Worm (Caenorhabditis elegans) whole organism, midembryonic: Measurements from ENCODE around the gene dex-1.
A peak's percentile ranks its signal among the peaks of the same experiment; 100 is the strongest.

Source experiments
- T22C8.4 ChIP-seq: fragments of 200-800 bp; sonication (Bioruptor generic); IDR thresholded peaks from 2 replicates; pipeline ENCODE4 v1.3.6; 2022; ENCODE audit warnings: missing genetic modification characterization, missing compliant biosample characterization
- cog-1 ChIP-seq: sonication (generic microtip); optimal IDR thresholded peaks from 2 replicates; lab custom pipeline; 2016; ENCODE audit warnings: missing genetic modification characterization, missing compliant biosample characterization
- flt-1 ChIP-seq: fragments of 200-800 bp; sonication (Bioruptor generic); IDR thresholded peaks from 2 replicates; pipeline ENCODE4 v1.3.6; 2022; ENCODE audit warnings: missing genetic modification characterization, missing compliant biosample characterization
- klf-2 ChIP-seq: fragments of 200-800 bp; sonication (Bioruptor generic); conservative IDR thresholded peaks from 2 replicates; pipeline ENCODE4 v1.3.6; 2022; ENCODE audit warnings: missing genetic modification reagents, missing genetic modification characterization, missing compliant biosample characterization
- med-1 ChIP-seq: sonication (generic microtip); optimal IDR thresholded peaks from 2 replicates; lab custom pipeline; 2017; ENCODE audit warnings: missing genetic modification characterization, mild to moderate bottlenecking, missing compliant biosample characterization, antibody characterized with exemption, missing genetic modification reagents; ENCODE audit not compliant: insufficient read depth
- ref-1 ChIP-seq: fragments of 200-800 bp; sonication (Bioruptor generic); conservative IDR thresholded peaks from 2 replicates; pipeline ENCODE4 v1.3.6; 2022; ENCODE audit warnings: missing genetic modification reagents, missing genetic modification characterization, missing compliant biosample characterization
- tab-1 ChIP-seq: fragments of 200-800 bp; sonication (Bioruptor generic); IDR thresholded peaks from 2 replicates; pipeline ENCODE4 v1.3.6; 2022; ENCODE audit warnings: missing genetic modification characterization, missing compliant biosample characterization
- ztf-23 ChIP-seq: fragments of 200-800 bp; sonication (Bioruptor generic); IDR thresholded peaks from 2 replicates; pipeline ENCODE4 v1.3.6; 2022; ENCODE audit warnings: missing genetic modification reagents, missing genetic modification characterization, missing compliant biosample characterization
- ztf-29 ChIP-seq: fragments of 200-800 bp; sonication (Bioruptor generic); IDR thresholded peaks from 2 replicates; pipeline ENCODE4 v1.3.6; 2022; ENCODE audit warnings: missing genetic modification reagents, missing genetic modification characterization, missing compliant biosample characterization

Gene dex-1

ce11 chrIII:5546309-5546708, 20.4 kb downstream of the dex-1 start:
- TF ChIP-seq ztf-29 (GFP tag; lab: Robert Waterston, UW): no peak
- TF ChIP-seq med-1 (GFP tag; lab: Kevin White, UChicago): no peak
- TF ChIP-seq klf-2 (GFP tag; lab: Robert Waterston, UW): no peak
- no peak for TF ChIP-seq tab-1 (GFP tag; lab: Robert Waterston, UW)
- no peak for TF ChIP-seq ref-1 (GFP tag; lab: Robert Waterston, UW)
- TF ChIP-seq flt-1 (GFP tag; lab: Robert Waterston, UW): no peak
- TF ChIP-seq T22C8.4: no peak
- TF ChIP-seq cog-1: no peak
- no peak for TF ChIP-seq ztf-23

ce11 chrIII:5546730-5547129, 20.8 kb downstream of the dex-1 start, which contains the start of gene F09F7.5:
Gene F09F7.5, plus strand, starts transcription at chrIII:5546987.
- TF ChIP-seq klf-2 (GFP tag; lab: Robert Waterston, UW): no peak
- TF ChIP-seq flt-1 (GFP tag; lab: Robert Waterston, UW): no peak
- no peak for TF ChIP-seq ztf-29 (GFP tag; lab: Robert Waterston, UW)
- no peak for TF ChIP-seq med-1 (GFP tag; lab: Kevin White, UChicago)
- TF ChIP-seq cog-1: no peak
- TF ChIP-seq ztf-23: no peak
- TF ChIP-seq ref-1 (GFP tag; lab: Robert Waterston, UW): no peak
- no peak for TF ChIP-seq tab-1 (GFP tag; lab: Robert Waterston, UW)
- no peak for TF ChIP-seq T22C8.4

ce11 chrIII:5550193-5550592, 24.3 kb downstream of the dex-1 start:
- TF ChIP-seq med-1 (GFP tag; lab: Kevin White, UChicago) (no peak), ztf-23 (no peak), T22C8.4 (no peak), klf-2 (GFP tag; lab: Robert Waterston, UW) (no peak)

ce11 chrIII:5550844-5551243, 24.9 kb downstream of the dex-1 start:
- no peak for TF ChIP-seq cog-1

ce11 chrIII:5552072-5552667, 26.3 kb downstream of the dex-1 start, which contains the start of gene F09F7.6:
Gene F09F7.6, minus strand, starts transcription at chrIII:5552135.
- TF ChIP-seq flt-1 (GFP tag; lab: Robert Waterston, UW): 0 out of 2 replicates have a peak, but pooled peaks have one; percentile 31
- TF ChIP-seq klf-2 (GFP tag; lab: Robert Waterston, UW): no peak

- TF ChIP-seq flt-1 (GFP tag; lab: Robert Waterston, UW): no peak
- TF ChIP-seq tab-1 (GFP tag; lab: Robert Waterston, UW): no peak
- no peak for TF ChIP-seq ztf-29 (GFP tag; lab: Robert Waterston, UW)
- no peak for TF ChIP-seq med-1 (GFP tag; lab: Kevin White, UChicago)
- no peak for TF ChIP-seq ztf-23
- TF ChIP-seq T22C8.4: no peak
- TF ChIP-seq ref-1 (GFP tag; lab: Robert Waterston, UW): no peak
Measured at ce11 chrIII:5553098-5553497, 27.2 kb downstream of the dex-1 start.

ce11 chrIII:5554884-5555500, 29.1 kb downstream of the dex-1 start, which contains the start of the genes nmad-1 and hach-1:
Gene nmad-1, minus strand, starts transcription at chrIII:5554934.
Gene hach-1, plus strand, starts transcription at chrIII:5555450.
- TF ChIP-seq flt-1 (GFP tag; lab: Robert Waterston, UW) (peak; percentile 94), klf-2 (GFP tag; lab: Robert Waterston, UW) (peak; percentile 90; the same call in 1 of the 2 replicates), ref-1 (GFP tag; lab: Robert Waterston, UW) (peak; percentile 75), T22C8.4 (peak; percentile 88), tab-1 (GFP tag; lab: Robert Waterston, UW) (peak; percentile 92), ztf-23 (peak; percentile 96), ztf-29 (GFP tag; lab: Robert Waterston, UW) (peak; percentile 82), med-1 (GFP tag; lab: Kevin White, UChicago) (peak; percentile 97), cog-1 (peak; percentile 79)

ce11 chrIII:5557246-5557819, 31.4 kb downstream of the dex-1 start, which contains the start of gene rpc-2:
Gene rpc-2, plus strand, starts transcription at chrIII:5557365.
- TF ChIP-seq ztf-29 (GFP tag; lab: Robert Waterston, UW) (no peak), tab-1 (GFP tag; lab: Robert Waterston, UW) (no peak), flt-1 (GFP tag; lab: Robert Waterston, UW) (no peak), ref-1 (GFP tag; lab: Robert Waterston, UW) (no peak), klf-2 (GFP tag; lab: Robert Waterston, UW) (no peak), cog-1 (no peak), ztf-23 (no peak), T22C8.4 (no peak)

- TF ChIP-seq ref-1 (GFP tag; lab: Robert Waterston, UW): no peak
- TF ChIP-seq med-1 (GFP tag; lab: Kevin White, UChicago): no peak
- TF ChIP-seq klf-2 (GFP tag; lab: Robert Waterston, UW): no peak
- TF ChIP-seq T22C8.4: no peak
Measured at ce11 chrIII:5563680-5564079, 37.8 kb downstream of the dex-1 start.

ce11 chrIII:5564325-5564724, 38.4 kb downstream of the dex-1 start:
- TF ChIP-seq ztf-29 (GFP tag; lab: Robert Waterston, UW) (no peak), med-1 (GFP tag; lab: Kevin White, UChicago) (no peak), ref-1 (GFP tag; lab: Robert Waterston, UW) (no peak), flt-1 (GFP tag; lab: Robert Waterston, UW) (no peak), T22C8.4 (no peak), ztf-23 (no peak), cog-1 (no peak), tab-1 (GFP tag; lab: Robert Waterston, UW) (no peak), klf-2 (GFP tag; lab: Robert Waterston, UW) (no peak)
